Fruit fly (Drosophila melanogaster): ENCODE measurements around the gene CG8852.
A peak's percentile ranks its signal among the peaks of the same experiment; 100 is the strongest.

Gene CG8852

DNA sequence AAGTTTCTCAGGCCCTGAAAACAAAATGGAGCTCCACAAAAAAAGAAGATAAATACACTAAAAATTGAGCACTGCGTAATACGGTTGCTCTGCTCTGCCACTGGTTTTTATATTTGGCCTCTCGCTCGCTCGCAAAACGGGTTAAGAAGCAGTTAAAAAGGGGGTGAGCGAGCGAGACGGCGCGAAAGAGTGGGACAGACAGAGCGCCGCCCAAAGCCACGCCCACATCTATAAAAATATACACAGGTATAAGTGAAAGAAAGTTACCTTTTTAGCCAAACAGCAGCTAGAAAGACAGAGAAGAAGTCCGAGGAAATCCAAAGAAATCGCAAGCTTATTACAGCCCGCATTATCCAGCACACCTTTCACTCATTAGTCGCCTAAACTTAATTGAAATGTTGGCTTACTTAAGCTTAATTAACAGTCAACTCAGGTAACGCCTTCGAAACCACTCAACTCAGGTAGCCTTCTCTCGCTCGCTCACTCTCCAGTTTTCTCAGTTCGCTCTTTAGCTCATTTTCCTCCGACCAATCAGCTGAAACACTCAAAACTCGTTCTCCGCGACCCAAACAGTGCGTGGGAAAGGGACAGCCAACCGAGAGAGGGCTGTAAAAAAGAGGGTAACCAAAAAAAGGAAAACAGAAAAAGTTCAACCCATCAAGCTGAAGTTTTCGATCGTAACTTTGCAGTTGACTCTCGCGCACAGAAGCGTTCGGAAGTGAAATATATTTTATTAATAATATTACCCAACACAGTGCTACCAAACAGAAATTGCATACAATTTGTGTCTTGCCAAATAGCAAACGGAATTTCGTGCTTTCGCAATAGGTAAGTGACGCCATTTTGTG, 13.9 kb downstream of the CG8852 start, which contains the start of gene drm:
Gene drm (plus strand): TSS at position 684 of the 848 bp plus-strand sequence.
- no peak for TF ChIP-seq Dip3 (GFP tag; optimal IDR thresholded peaks at IDR 0.05)
- no peak for TF ChIP-seq GATAe (GFP tag; conservative IDR thresholded peaks at IDR 0.05)
- peak; percentile 95 for TF ChIP-seq sob (GFP tag; IDR thresholded peaks at IDR 0.05)
- TF ChIP-seq hb (GFP tag; IDR thresholded peaks at IDR 0.05; ENCODE audit: partially characterized antibody), result 0 out of 3 replicates have a peak, but pooled peaks have one; percentile 61
- TF ChIP-seq abd-A (tag; optimal IDR thresholded peaks at IDR 0.05), result peak; percentile 38
- peak; percentile 27 for TF ChIP-seq sens (GFP tag)
- TF ChIP-seq jing (GFP tag; optimal IDR thresholded peaks at IDR 0.05), result peak; percentile 36
- no peak for TF ChIP-seq fd64A (GFP tag; optimal IDR thresholded peaks at IDR 0.05)
- peak; percentile 61 for TF ChIP-seq CG8478 (optimal IDR thresholded peaks at IDR 0.05)
- no peak for TF ChIP-seq CrebB (tag; optimal IDR thresholded peaks at IDR 0.05)
- TF ChIP-seq Nf-YB (GFP tag; optimal IDR thresholded peaks at IDR 0.05), result peak; percentile 96
- TF ChIP-seq cad (GFP tag; optimal IDR thresholded peaks at IDR 0.05), result peak; percentile 34
- TF ChIP-seq pros (GFP tag; optimal IDR thresholded peaks at IDR 0.05), result no peak
- no peak for TF ChIP-seq CG7987 (GFP tag; optimal IDR thresholded peaks at IDR 0.05)
- TF ChIP-seq kah (GFP tag; optimal IDR thresholded peaks at IDR 0.05), result no peak
- 0 out of 4 replicates have a peak, but pooled peaks have one; percentile 65 for TF ChIP-seq chinmo (GFP tag; IDR thresholded peaks at IDR 0.05; ENCODE audit: partially characterized antibody)
- peak; percentile 67 for TF ChIP-seq oc (tag; optimal IDR thresholded peaks at IDR 0.05)
- TF ChIP-seq hkb (optimal IDR thresholded peaks at IDR 0.05), result peak; percentile 6
- TF ChIP-seq hkb (GFP tag; IDR thresholded peaks at IDR 0.05), result no peak
- 0 out of 3 replicates have a peak, but pooled peaks have one; percentile 19 for TF ChIP-seq CG34224 (GFP tag; IDR thresholded peaks at IDR 0.05; ENCODE audit: partially characterized antibody)
- TF ChIP-seq cg (GFP tag; optimal IDR thresholded peaks at IDR 0.05), result peak; percentile 49
- TF ChIP-seq CG32767 (GFP tag; IDR thresholded peaks at IDR 0.05), result 0 out of 2 replicates have a peak, but pooled peaks have one; percentile 16
- peak; percentile 53 for TF ChIP-seq Jarid2 (GFP tag; optimal IDR thresholded peaks at IDR 0.05)
- peak; percentile 8; the same call in 1 of the 2 replicates for TF ChIP-seq CG32772 (GFP tag; IDR thresholded peaks at IDR 0.05)
- peak; percentile 89 to 92 for TF ChIP-seq Trl (optimal IDR thresholded peaks at IDR 0.05)
- TF ChIP-seq Trl (GFP tag; optimal IDR thresholded peaks at IDR 0.05), result no peak
- no peak for TF ChIP-seq gem (tag; optimal IDR thresholded peaks at IDR 0.05)
- peak; percentile 65 for TF ChIP-seq Adf1 (GFP tag; IDR thresholded peaks at IDR 0.05)
- TF ChIP-seq sqz (GFP tag; optimal IDR thresholded peaks at IDR 0.05), result peak; percentile 14
- TF ChIP-seq CG10321 (GFP tag; IDR thresholded peaks at IDR 0.05), result peak; percentile 97
- peak; percentile 89 for TF ChIP-seq bowl (GFP tag; IDR thresholded peaks at IDR 0.05)
- peak; percentile 83 for TF ChIP-seq Kr (GFP tag; optimal IDR thresholded peaks at IDR 0.05)
- TF ChIP-seq Abd-B (GFP tag; optimal IDR thresholded peaks at IDR 0.05), result peak; percentile 23
- peak; percentile 24 for TF ChIP-seq yki (optimal IDR thresholded peaks at IDR 0.05)
- no peak for TF ChIP-seq tap (tag; optimal IDR thresholded peaks at IDR 0.05)
- TF ChIP-seq CkIIα-i1 (GFP tag; IDR thresholded peaks at IDR 0.05), result no peak
- TF ChIP-seq CG4360 (GFP tag; IDR thresholded peaks at IDR 0.05), result peak; percentile 12; the same call in 1 of the 2 replicates
- no peak for TF ChIP-seq vnd (GFP tag; IDR thresholded peaks at IDR 0.05; ENCODE audit: partially characterized antibody)
- 0 out of 3 replicates have a peak, but pooled peaks have one; percentile 37 for TF ChIP-seq CG16813 (GFP tag; IDR thresholded peaks at IDR 0.05; ENCODE audit: partially characterized antibody)
- peak; percentile 98 for TF ChIP-seq Nf-YC (tag; optimal IDR thresholded peaks at IDR 0.05)
- TF ChIP-seq CG1832 (GFP tag; optimal IDR thresholded peaks at IDR 0.05), result peak; percentile 95
- TF ChIP-seq CoRest (tag; optimal IDR thresholded peaks at IDR 0.05), result peak; percentile 14
- 0 out of 3 replicates have a peak, but pooled peaks have one; percentile 32 for TF ChIP-seq HLH4C (GFP tag; IDR thresholded peaks at IDR 0.05; ENCODE audit: partially characterized antibody)
- TF ChIP-seq Lpt (GFP tag; optimal IDR thresholded peaks at IDR 0.05), result no peak
- peak; percentile 67 for TF ChIP-seq vvl (GFP tag; IDR thresholded peaks at IDR 0.05)
- TF ChIP-seq Deaf1 (tag; optimal IDR thresholded peaks at IDR 0.05), result peak; percentile 43
- TF ChIP-seq z (GFP tag; IDR thresholded peaks at IDR 0.05), result peak; percentile 96
- no peak for TF ChIP-seq Mes4 (GFP tag; optimal IDR thresholded peaks at IDR 0.05)
- TF ChIP-seq Nf-YA (GFP tag; IDR thresholded peaks at IDR 0.05), result peak; percentile 65

Data from whole organism, embryonic.